Worm (Caenorhabditis elegans) whole organism, early embryonic: Measurements from ENCODE around the gene clec-158.

Source experiments
- B0310.2 ChIP-seq: sonication (generic microtip); optimal IDR thresholded peaks from 2 replicates; lab custom pipeline; 2016; ENCODE audit warnings: mild to moderate bottlenecking, missing genetic modification characterization, missing compliant biosample characterization
- F13C5.2 ChIP-seq: sonication (generic microtip); optimal IDR thresholded peaks from 2 replicates; lab custom pipeline; 2017; ENCODE audit warnings: mild to moderate bottlenecking, missing genetic modification characterization, inconsistent platforms, missing compliant biosample characterization
- ama-1 ChIP-seq: fragments of 150-350 bp; optimal IDR thresholded peaks from 2 replicates; lab custom pipeline; 2014
- ceh-13 ChIP-seq: fragments of 200-800 bp; sonication (Bioruptor generic); optimal IDR thresholded peaks from 2 replicates; lab custom pipeline; 2018; ENCODE audit warnings: mild to moderate bottlenecking, missing genetic modification characterization, missing compliant biosample characterization
- ceh-36 ChIP-seq: sonication (generic microtip); optimal IDR thresholded peaks from 2 replicates; lab custom pipeline; 2016; ENCODE audit warnings: missing genetic modification characterization, inconsistent platforms, missing compliant biosample characterization
- ets-7 ChIP-seq: sonication (generic microtip); optimal IDR thresholded peaks from 2 replicates; lab custom pipeline; 2016; ENCODE audit warnings: missing genotype, missing genetic modification characterization, missing compliant biosample characterization
- flt-1 ChIP-seq: fragments of 200-800 bp; sonication (Bioruptor generic); IDR thresholded peaks from 2 replicates; pipeline ENCODE4 v1.3.6; 2022; ENCODE audit warnings: missing genetic modification characterization, missing compliant biosample characterization
- hmbx-1 ChIP-seq: sonication (generic microtip); optimal IDR thresholded peaks from 2 replicates; lab custom pipeline; 2016; ENCODE audit warnings: mild to moderate bottlenecking, missing genetic modification characterization, missing compliant biosample characterization
- hmg-4 ChIP-seq: fragments of 200-800 bp; sonication (Bioruptor generic); optimal IDR thresholded peaks from 2 replicates; lab custom pipeline; 2018; ENCODE audit warnings: mild to moderate bottlenecking, missing genetic modification characterization, missing compliant biosample characterization
- hnd-1 ChIP-seq: sonication (generic microtip); optimal IDR thresholded peaks from 2 replicates; lab custom pipeline; 2016; ENCODE audit warnings: missing genetic modification characterization, missing compliant biosample characterization
- scrt-1 ChIP-seq: fragments of 200-800 bp; sonication (Bioruptor generic); IDR thresholded peaks from 2 replicates; pipeline ENCODE4 v1.3.6; 2022; ENCODE audit warnings: missing genetic modification characterization, missing compliant biosample characterization
- sea-1 ChIP-seq: fragments of 200-800 bp; sonication (Bioruptor generic); conservative IDR thresholded peaks from 2 replicates; pipeline ENCODE4 v1.3.6; 2022; ENCODE audit warnings: missing genetic modification characterization, missing compliant biosample characterization
- tra-4 ChIP-seq: sonication (generic microtip); optimal IDR thresholded peaks from 2 replicates; lab custom pipeline; 2017; ENCODE audit warnings: missing genetic modification characterization, missing compliant biosample characterization

DNA sequence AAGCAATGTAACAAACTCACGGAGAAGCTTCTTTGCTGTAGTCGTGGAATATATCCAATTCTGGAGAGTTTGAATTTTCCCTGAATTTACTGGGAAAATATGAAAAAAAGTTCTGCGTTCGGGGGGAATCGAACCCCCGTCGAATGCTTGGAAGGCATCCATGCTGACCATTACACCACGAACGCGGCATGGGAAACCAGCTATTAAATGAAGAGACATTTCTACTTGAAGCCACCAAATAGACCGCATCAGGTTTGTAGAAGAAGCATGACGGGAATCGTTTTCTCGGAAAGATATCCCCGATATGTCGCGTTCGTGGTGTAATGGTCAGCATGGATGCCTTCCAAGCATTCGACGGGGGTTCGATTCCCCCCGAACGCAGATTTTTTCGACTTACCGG is 29.1 kb upstream of the clec-158 start:
- TF ChIP-seq ama-1 (no peak), hmg-4 (GFP tag; lab: Kevin White, UChicago) (no peak), hnd-1 (tag; lab: Kevin White, UChicago) (no peak), ceh-36 (tag; lab: Kevin White, UChicago) (no peak), F13C5.2 (no peak), scrt-1 (peak; percentile 55; the same call in 1 of the 2 replicates), B0310.2 (no peak), flt-1 (GFP tag; lab: Robert Waterston, UW) (0 out of 2 replicates have a peak, but pooled peaks have one; percentile 28), sea-1 (GFP tag; lab: Robert Waterston, UW) (peak; percentile 58; the same call in 1 of the 2 replicates), tra-4 (tag; lab: Kevin White, UChicago) (no peak), ets-7 (no peak), hmbx-1 (no peak), ceh-13 (GFP tag; lab: Kevin White, UChicago) (no peak)
